Fruit fly (Drosophila melanogaster): ENCODE measurements around the gene tara.

tara gene

DNA sequence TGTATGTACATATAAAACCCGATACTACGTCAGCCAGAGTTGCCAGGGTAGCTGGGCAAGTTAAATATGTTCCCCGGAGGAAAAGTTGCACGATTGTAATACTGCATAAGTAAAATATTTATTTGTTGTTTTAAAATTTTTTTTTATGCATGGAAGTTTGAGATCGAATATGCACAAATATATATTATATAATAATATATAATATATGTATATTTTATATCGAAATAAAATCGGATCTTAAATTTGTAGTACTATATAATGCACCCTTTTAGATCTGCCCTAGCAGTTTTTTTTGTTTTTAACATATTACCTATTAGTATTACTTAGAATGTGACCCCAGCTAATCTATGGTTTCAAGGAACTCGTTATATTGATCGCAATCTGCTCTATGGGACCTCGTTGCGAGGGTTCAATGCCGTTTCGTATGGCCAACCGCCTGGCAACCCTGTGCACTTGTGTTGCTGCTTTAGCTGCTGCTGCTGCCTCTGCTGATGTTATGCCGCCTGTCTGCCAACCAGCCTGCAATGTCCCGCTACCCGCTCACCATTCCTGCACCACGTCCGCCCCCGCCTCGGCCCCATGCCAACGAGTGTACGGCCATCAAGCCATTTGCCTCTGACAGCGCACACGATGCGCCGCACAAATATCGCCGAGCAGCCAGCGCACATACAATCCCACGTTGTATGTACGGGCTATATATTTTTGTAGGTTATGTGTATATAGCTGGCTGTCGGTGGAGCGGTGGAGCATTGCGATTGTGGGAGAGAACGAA lies 10.7 kb downstream of the tara start (continued):
- TF ChIP-seq CG13123 (GFP tag; optimal IDR thresholded peaks at IDR 0.05) (peak; percentile 40), CG6813 (GFP tag; optimal IDR thresholded peaks at IDR 0.05) (peak; percentile 89), D (optimal IDR thresholded peaks at IDR 0.05) (no peak), D (GFP tag; optimal IDR thresholded peaks at IDR 0.05) (peak; percentile 96), Bteb2 (GFP tag; optimal IDR thresholded peaks at IDR 0.05) (no peak), fd64A (GFP tag; optimal IDR thresholded peaks at IDR 0.05) (peak; percentile 30), Sox102F (GFP tag; optimal IDR thresholded peaks at IDR 0.05) (peak; percentile 92)

dm6 chr3R:16236713-16237641 lies 11.5 kb downstream of the tara start:
- TF ChIP-seq Lpt (GFP tag; optimal IDR thresholded peaks at IDR 0.05) (no peak), Sry-β (GFP tag; optimal IDR thresholded peaks at IDR 0.05) (peak; percentile 65), Spps (tag; optimal IDR thresholded peaks at IDR 0.05) (peak; percentile 97), Optix (GFP tag; IDR thresholded peaks at IDR 0.05) (no peak), Vsx1 (GFP tag; optimal IDR thresholded peaks at IDR 0.05) (peak; percentile 88), CG1603 (tag; optimal IDR thresholded peaks at IDR 0.05) (peak; percentile 72), lab (GFP tag; optimal IDR thresholded peaks at IDR 0.05) (peak; percentile 99), CG13123 (GFP tag; optimal IDR thresholded peaks at IDR 0.05) (peak; percentile 95), otp (GFP tag; IDR thresholded peaks at IDR 0.05) (no peak), CG2712 (tag; optimal IDR thresholded peaks at IDR 0.05) (peak; percentile 99), Xrp1 (GFP tag; IDR thresholded peaks at IDR 0.05) (no peak), CG9932 (GFP tag; IDR thresholded peaks at IDR 0.05) (no peak), cwo (GFP tag; optimal IDR thresholded peaks at IDR 0.05) (peak; percentile 96), pb (GFP tag; optimal IDR thresholded peaks at IDR 0.05) (peak; percentile 59), hb (GFP tag; IDR thresholded peaks at IDR 0.05; ENCODE audit: partially characterized antibody) (no peak), CG2875 (GFP tag; optimal IDR thresholded peaks at IDR 0.05) (peak; percentile 96), CG11695 (GFP tag; IDR thresholded peaks at IDR 0.05) (no peak), ttk (GFP tag; IDR thresholded peaks at IDR 0.05) (no peak), unc-4 (GFP tag; IDR thresholded peaks at IDR 0.05; ENCODE audit: partially characterized antibody) (no peak), fd96Cb (tag; optimal IDR thresholded peaks at IDR 0.05) (peak; percentile 98), Aef1 (GFP tag; IDR thresholded peaks at IDR 0.05) (no peak), sim (GFP tag; IDR thresholded peaks at IDR 0.05) (no peak), CG15011 (GFP tag; optimal IDR thresholded peaks at IDR 0.05) (peak; percentile 97), CG14667 (GFP tag; IDR thresholded peaks at IDR 0.05) (no peak), Opbp (GFP tag; IDR thresholded peaks at IDR 0.05; ENCODE audit: partially characterized antibody) (no peak), Med (GFP tag) (peak; percentile 97), CG13296 (GFP tag; optimal IDR thresholded peaks at IDR 0.05) (peak; percentile 98), CG2678 (tag; optimal IDR thresholded peaks at IDR 0.05) (peak; percentile 100), crol (GFP tag; IDR thresholded peaks at IDR 0.05) (no peak), Rfx (GFP tag; IDR thresholded peaks at IDR 0.05) (no peak), ara (GFP tag; IDR thresholded peaks at IDR 0.05) (no peak), sr (GFP tag; IDR thresholded peaks at IDR 0.05) (no peak), CG18764 (GFP tag; optimal IDR thresholded peaks at IDR 0.05) (peak; percentile 92), p53 (GFP tag; optimal IDR thresholded peaks at IDR 0.05) (peak; percentile 65), CG32767 (GFP tag; IDR thresholded peaks at IDR 0.05) (no peak), Hr3 (GFP tag; optimal IDR thresholded peaks at IDR 0.05) (peak; percentile 98), CG1602 (GFP tag; optimal IDR thresholded peaks at IDR 0.05) (peak; percentile 97), CG2889 (GFP tag; IDR thresholded peaks at IDR 0.05) (no peak), CG12104 (GFP tag; optimal IDR thresholded peaks at IDR 0.05) (peak; percentile 97), CG16813 (GFP tag; IDR thresholded peaks at IDR 0.05; ENCODE audit: partially characterized antibody) (no peak)
